Worm (Caenorhabditis elegans) whole organism, young adult: Measurements from ENCODE around the gene pig-1.
A peak's percentile ranks its signal among the peaks of the same experiment; 100 is the strongest.

ENCODE experiments used
- B0035.1 ChIP-seq: sonication (generic microtip); optimal IDR thresholded peaks from 2 replicates; lab custom pipeline; 2016; ENCODE audit warnings: missing genetic modification characterization, mild to moderate bottlenecking, missing compliant biosample characterization, missing genotype, missing genetic modification reagents
- B0261.1 ChIP-seq: sonication (generic microtip); optimal IDR thresholded peaks from 2 replicates; lab custom pipeline; 2016; ENCODE audit warnings: mild to moderate bottlenecking, missing genetic modification characterization, moderate library complexity, missing compliant biosample characterization
- C17E4.6 ChIP-seq: fragments of 200-800 bp; sonication (Bioruptor generic); IDR thresholded peaks from 2 replicates; pipeline ENCODE4 v1.3.6; 2022; ENCODE audit warnings: missing genetic modification reagents, missing genetic modification characterization, missing compliant biosample characterization
- D2030.7 ChIP-seq: fragments of 200-800 bp; sonication (Bioruptor generic); IDR thresholded peaks from 2 replicates; pipeline ENCODE4 v1.3.6; 2022; ENCODE audit warnings: missing genetic modification reagents, missing genetic modification characterization, missing compliant biosample characterization
- F55B11.4 ChIP-seq: sonication (generic microtip); optimal IDR thresholded peaks from 2 replicates; lab custom pipeline; 2016; ENCODE audit warnings: missing compliant biosample characterization, missing genetic modification characterization, borderline replicate concordance; ENCODE audit not compliant: insufficient read depth
- K12H6.12 ChIP-seq: fragments of 200-800 bp; sonication (Bioruptor generic); optimal IDR thresholded peaks from 2 replicates; lab custom pipeline; 2018; ENCODE audit warnings: mild to moderate bottlenecking, missing genetic modification characterization, missing compliant biosample characterization
- T07F8.4 ChIP-seq: sonication (generic microtip); optimal IDR thresholded peaks from 2 replicates; lab custom pipeline; 2016; ENCODE audit warnings: mild to moderate bottlenecking, missing genetic modification characterization, moderate library complexity, missing compliant biosample characterization
- T26A5.8 ChIP-seq: sonication (generic microtip); optimal IDR thresholded peaks from 2 replicates; lab custom pipeline; 2016; ENCODE audit warnings: missing genetic modification characterization, missing compliant biosample characterization
- Y53F4B.3 ChIP-seq: fragments of 200-800 bp; sonication (Bioruptor generic); IDR thresholded peaks from 2 replicates; pipeline ENCODE4 v1.3.6; 2022; ENCODE audit warnings: missing genetic modification reagents, missing genetic modification characterization, missing compliant biosample characterization
- Y56A3A.18 ChIP-seq: fragments of 200-800 bp; sonication (Bioruptor generic); IDR thresholded peaks from 2 replicates; pipeline ENCODE4 v1.3.6; 2022; ENCODE audit warnings: missing genetic modification reagents, missing genetic modification characterization, missing compliant biosample characterization
- Y67H2A.10 ChIP-seq: fragments of 200-800 bp; sonication (Bioruptor generic); conservative IDR thresholded peaks from 2 replicates; pipeline ENCODE4 v1.3.6; 2022; ENCODE audit warnings: missing genetic modification reagents, missing genetic modification characterization, missing compliant biosample characterization
- Y79H2A.3 ChIP-seq: fragments of 200-800 bp; sonication (Bioruptor generic); conservative IDR thresholded peaks from 2 replicates; pipeline ENCODE4 v1.3.6; 2022; ENCODE audit warnings: missing genetic modification reagents, missing genetic modification characterization, missing compliant biosample characterization
- ama-1 ChIP-seq, 3 experiments: fragments of 150-350 bp in 1 of 3; sonication (generic microtip) in 2 of 3; optimal IDR thresholded peaks; 2 replicates each; lab custom pipeline; 2014 to 2018; ENCODE audit warnings: missing biosample characterization in 2 of 3, missing genetic modification characterization in 2 of 3, missing genetic modification reagents in 2 of 3
- aptf-3 ChIP-seq: fragments of 200-800 bp; sonication (Bioruptor generic); IDR thresholded peaks from 2 replicates; pipeline ENCODE4 v1.3.6; 2022; ENCODE audit warnings: missing genetic modification characterization, missing compliant biosample characterization
- atf-7 ChIP-seq: sonication (generic microtip); optimal IDR thresholded peaks from 2 replicates; lab custom pipeline; 2017; ENCODE audit warnings: mild to moderate bottlenecking, missing genetic modification characterization, missing compliant biosample characterization
- attf-5 ChIP-seq: fragments of 200-800 bp; sonication (Bioruptor generic); optimal IDR thresholded peaks from 2 replicates; lab custom pipeline; 2018; ENCODE audit warnings: mild to moderate bottlenecking, missing genetic modification characterization, missing compliant biosample characterization
- bed-1 ChIP-seq: fragments of 200-800 bp; sonication (Bioruptor generic); IDR thresholded peaks from 2 replicates; pipeline ENCODE4 v1.3.6; 2022; ENCODE audit warnings: missing genetic modification reagents, missing genetic modification characterization, missing compliant biosample characterization
- bed-2 ChIP-seq: fragments of 200-800 bp; sonication (Bioruptor generic); IDR thresholded peaks from 2 replicates; pipeline ENCODE4 v1.3.6; 2022; ENCODE audit warnings: missing genetic modification reagents, missing genetic modification characterization, missing compliant biosample characterization
- ceh-40 ChIP-seq: fragments of 200-800 bp; sonication (Bioruptor generic); IDR thresholded peaks from 2 replicates; pipeline ENCODE4 v1.3.6; 2022; ENCODE audit warnings: missing genetic modification characterization, missing compliant biosample characterization
- ceh-58 ChIP-seq: fragments of 200-800 bp; sonication (Bioruptor generic); IDR thresholded peaks from 2 replicates; pipeline ENCODE4 v1.3.6; 2022; ENCODE audit warnings: missing genetic modification characterization, missing compliant biosample characterization
- ceh-91 ChIP-seq: fragments of 200-800 bp; sonication (Bioruptor generic); IDR thresholded peaks from 2 replicates; pipeline ENCODE4 v1.3.6; 2022; ENCODE audit warnings: missing genetic modification reagents, missing genetic modification characterization, missing compliant biosample characterization
- die-1 ChIP-seq: sonication (generic microtip); optimal IDR thresholded peaks from 2 replicates; lab custom pipeline; 2016; ENCODE audit warnings: missing genotype, mild to moderate bottlenecking, missing genetic modification characterization, missing compliant biosample characterization
- dpff-1 ChIP-seq: sonication (generic microtip); optimal IDR thresholded peaks from 2 replicates; lab custom pipeline; 2017; ENCODE audit warnings: mild to moderate bottlenecking, missing genetic modification characterization, missing compliant biosample characterization
- dpl-1 ChIP-seq: fragments of 150-350 bp; optimal IDR thresholded peaks from 2 replicates; lab custom pipeline; 2014; ENCODE audit warnings: missing biosample characterization, missing genetic modification reagents, missing genetic modification characterization
- efl-1 ChIP-seq: fragments of 150-350 bp; optimal IDR thresholded peaks from 2 replicates; lab custom pipeline; 2014; ENCODE audit warnings: missing biosample characterization, missing genetic modification reagents, missing genetic modification characterization
- ets-4 ChIP-seq: fragments of 200-800 bp; sonication (Bioruptor generic); optimal IDR thresholded peaks from 2 replicates; lab custom pipeline; 2018; ENCODE audit warnings: mild to moderate bottlenecking, missing genetic modification characterization, missing compliant biosample characterization
- gei-17 ChIP-seq: fragments of 200-800 bp; sonication (Bioruptor generic); optimal IDR thresholded peaks from 2 replicates; lab custom pipeline; 2018; ENCODE audit warnings: mild to moderate bottlenecking, missing genetic modification characterization, missing compliant biosample characterization
- hlh-26 ChIP-seq: fragments of 200-800 bp; sonication (Bioruptor generic); conservative IDR thresholded peaks from 2 replicates; pipeline ENCODE4 v1.3.6; 2022; ENCODE audit warnings: missing genetic modification reagents, missing genetic modification characterization, missing compliant biosample characterization
- let-526 ChIP-seq: fragments of 200-800 bp; sonication (Bioruptor generic); IDR thresholded peaks from 2 replicates; pipeline ENCODE4 v1.3.6; 2022; ENCODE audit warnings: missing genetic modification reagents, missing genetic modification characterization, missing compliant biosample characterization
- let-607 ChIP-seq, 2 experiments: fragments of 200-800 bp in 1 of 2; sonication (Bioruptor generic) in 1 of 2; sonication (generic microtip) in 1 of 2; optimal IDR thresholded peaks; 2 replicates each; lab custom pipeline; 2016 to 2018; ENCODE audit warnings: mild to moderate bottlenecking in 2 of 2, missing compliant biosample characterization in 2 of 2, missing genetic modification characterization in 2 of 2, moderate library complexity in 2 of 2, missing genotype in 1 of 2
- lin-35 ChIP-seq, 3 experiments: fragments of 150-350 bp in 2 of 3; sonication (generic microtip) in 1 of 3; optimal IDR thresholded peaks; 2 replicates each; lab custom pipeline; 2014 to 2018; ENCODE audit warnings: missing biosample characterization in 3 of 3, missing genetic modification characterization in 3 of 3, missing genetic modification reagents in 3 of 3
- lin-40 ChIP-seq: sonication (generic microtip); optimal IDR thresholded peaks from 2 replicates; lab custom pipeline; 2016; ENCODE audit warnings: missing genetic modification characterization, mild to moderate bottlenecking, missing compliant biosample characterization, missing genotype, missing genetic modification reagents
- lir-1 ChIP-seq: fragments of 200-800 bp; sonication (Bioruptor generic); conservative IDR thresholded peaks from 2 replicates; pipeline ENCODE4 v1.3.6; 2022; ENCODE audit warnings: missing genetic modification reagents, missing genetic modification characterization, missing compliant biosample characterization
- madf-3 ChIP-seq: fragments of 200-800 bp; sonication (Bioruptor generic); IDR thresholded peaks from 2 replicates; pipeline ENCODE4 v1.3.6; 2022; ENCODE audit warnings: missing genetic modification reagents, missing genetic modification characterization, missing compliant biosample characterization
- mel-28 ChIP-seq: sonication (generic microtip); optimal IDR thresholded peaks from 2 replicates; lab custom pipeline; 2016; ENCODE audit warnings: borderline replicate concordance, mild to moderate bottlenecking, missing genetic modification characterization, missing compliant biosample characterization
- mes-4 ChIP-seq: sonication (generic microtip); optimal IDR thresholded peaks from 2 replicates; lab custom pipeline; 2016; ENCODE audit warnings: missing genotype, missing genetic modification characterization, missing compliant biosample characterization
- nhr-120 ChIP-seq: fragments of 200-800 bp; sonication (Bioruptor generic); IDR thresholded peaks from 2 replicates; pipeline ENCODE4 v1.3.6; 2022; ENCODE audit warnings: missing genetic modification characterization, missing compliant biosample characterization
- nhr-179 ChIP-seq: sonication (generic microtip); optimal IDR thresholded peaks from 2 replicates; lab custom pipeline; 2016; ENCODE audit warnings: mild to moderate bottlenecking, missing genetic modification characterization, missing compliant biosample characterization
- pha-4 ChIP-seq: fragments of 150-350 bp; sonication (generic microtip); optimal IDR thresholded peaks from 2 replicates; lab custom pipeline; 2014; ENCODE audit warnings: missing biosample characterization, missing genetic modification reagents, missing genetic modification characterization
- rcor-1 ChIP-seq: fragments of 200-800 bp; sonication (Bioruptor generic); IDR thresholded peaks from 2 replicates; pipeline ENCODE4 v1.3.6; 2022; ENCODE audit warnings: missing genetic modification reagents, missing genetic modification characterization, missing compliant biosample characterization
- rpc-1 ChIP-seq, 2 experiments: fragments of 150-350 bp in 1 of 2; sonication (generic microtip) in 1 of 2; optimal IDR thresholded peaks; 2 replicates each; lab custom pipeline; 2014 to 2018; ENCODE audit warnings: missing biosample characterization in 1 of 2, missing genetic modification characterization in 1 of 2, missing genetic modification reagents in 1 of 2, missing genotype in 1 of 2
- snpc-1.3 ChIP-seq: sonication (generic microtip); optimal IDR thresholded peaks from 2 replicates; lab custom pipeline; 2017; ENCODE audit warnings: missing genetic modification characterization, mild to moderate bottlenecking, missing compliant biosample characterization, antibody characterized with exemption, moderate library complexity, missing genotype, missing genetic modification reagents; ENCODE audit not compliant: insufficient read depth
- sptf-2 ChIP-seq: fragments of 200-800 bp; sonication (Bioruptor generic); optimal IDR thresholded peaks from 2 replicates; lab custom pipeline; 2018; ENCODE audit warnings: mild to moderate bottlenecking, missing genetic modification characterization, missing compliant biosample characterization
- tbx-9 ChIP-seq: sonication (generic microtip); optimal IDR thresholded peaks from 2 replicates; lab custom pipeline; 2016; ENCODE audit warnings: borderline replicate concordance, missing genetic modification characterization, inconsistent platforms, missing compliant biosample characterization
- zim-3 ChIP-seq: sonication (generic microtip); optimal IDR thresholded peaks from 2 replicates; lab custom pipeline; 2017; ENCODE audit warnings: mild to moderate bottlenecking, missing genetic modification characterization, moderate library complexity, missing compliant biosample characterization
- ztf-18 ChIP-seq: sonication (generic microtip); optimal IDR thresholded peaks from 2 replicates; lab custom pipeline; 2016; ENCODE audit warnings: missing genotype, mild to moderate bottlenecking, missing genetic modification characterization, missing compliant biosample characterization
- ztf-25 ChIP-seq: fragments of 200-800 bp; sonication (Bioruptor generic); IDR thresholded peaks from 2 replicates; pipeline ENCODE4 v1.3.6; 2022; ENCODE audit warnings: missing genetic modification reagents, missing genetic modification characterization, missing compliant biosample characterization
- ztf-3 ChIP-seq: fragments of 200-800 bp; sonication (Bioruptor generic); optimal IDR thresholded peaks from 2 replicates; lab custom pipeline; 2018; ENCODE audit warnings: mild to moderate bottlenecking, missing genetic modification characterization, missing compliant biosample characterization
- ztf-6 ChIP-seq: fragments of 200-800 bp; sonication (Bioruptor generic); IDR thresholded peaks from 2 replicates; pipeline ENCODE4 v1.3.6; 2022; ENCODE audit warnings: missing genetic modification reagents, missing genetic modification characterization, missing compliant biosample characterization

Gene pig-1

ce11 chrIV:519409-519808, at the start of gene pig-1:
Gene pig-1 (minus strand): TSS chrIV:519457.
- TF ChIP-seq lin-35 (GFP tag; optimal IDR thresholded peaks at IDR 0.05; lab: Kevin White, UChicago): no peak
- no peak for TF ChIP-seq ama-1 (optimal IDR thresholded peaks at IDR 0.05; lab: Kevin White, UChicago)
- TF ChIP-seq ama-1 (GFP tag; optimal IDR thresholded peaks at IDR 0.05; lab: Kevin White, UChicago): no peak
- TF ChIP-seq ztf-18 (tag; lab: Kevin White, UChicago): no peak
- no peak for TF ChIP-seq zim-3 (tag; lab: Kevin White, UChicago)
- TF ChIP-seq bed-2 (GFP tag; lab: Robert Waterston, UW): no peak
- TF ChIP-seq ets-4 (GFP tag; lab: Kevin White, UChicago): no peak
- TF ChIP-seq lir-1 (GFP tag; lab: Robert Waterston, UW): no peak
- TF ChIP-seq ceh-91 (GFP tag; lab: Robert Waterston, UW): no peak
- TF ChIP-seq F55B11.4: no peak
- no peak for TF ChIP-seq gei-17 (GFP tag; lab: Kevin White, UChicago)
- no peak for TF ChIP-seq tbx-9 (tag; lab: Kevin White, UChicago)
- no peak for TF ChIP-seq ceh-58 (GFP tag; lab: Robert Waterston, UW)
- no peak for TF ChIP-seq nhr-179 (tag; lab: Kevin White, UChicago)
- TF ChIP-seq C17E4.6: no peak
- TF ChIP-seq dpff-1: no peak
- TF ChIP-seq D2030.7 (GFP tag; lab: Robert Waterston, UW): peak; percentile 67
- TF ChIP-seq hlh-26 (GFP tag; lab: Robert Waterston, UW): no peak
- TF ChIP-seq efl-1 (GFP tag; lab: Kevin White, UChicago): peak; percentile 73
- no peak for TF ChIP-seq aptf-3 (GFP tag; lab: Robert Waterston, UW)
- peak; percentile 1 for TF ChIP-seq snpc-1.3 (tag; lab: Kevin White, UChicago)
- no peak for TF ChIP-seq ztf-3 (GFP tag; lab: Kevin White, UChicago)
- TF ChIP-seq rcor-1 (GFP tag; lab: Robert Waterston, UW): 0 out of 2 replicates have a peak, but pooled peaks have one; percentile 26
- TF ChIP-seq ztf-25 (GFP tag; lab: Robert Waterston, UW): no peak
- no peak for TF ChIP-seq let-526
- TF ChIP-seq bed-1 (GFP tag; lab: Robert Waterston, UW): no peak
- no peak for TF ChIP-seq B0035.1
- TF ChIP-seq mes-4: no peak
- TF ChIP-seq sptf-2: no peak
- no peak for TF ChIP-seq nhr-120 (GFP tag; lab: Robert Waterston, UW)
- TF ChIP-seq Y67H2A.10 (GFP tag; lab: Robert Waterston, UW): no peak
- peak; percentile 55 for TF ChIP-seq dpl-1 (GFP tag; lab: Kevin White, UChicago)
- TF ChIP-seq Y53F4B.3: no peak
- no peak for TF ChIP-seq T07F8.4 (tag; lab: Kevin White, UChicago)
- TF ChIP-seq Y56A3A.18: no peak
- TF ChIP-seq die-1 (tag; lab: Kevin White, UChicago): no peak
- TF ChIP-seq ztf-6: no peak
- TF ChIP-seq mel-28 (tag; lab: Kevin White, UChicago): no peak
- TF ChIP-seq let-607 (tag; optimal IDR thresholded peaks at IDR 0.05; lab: Kevin White, UChicago): no peak
- TF ChIP-seq Y79H2A.3 (GFP tag; lab: Robert Waterston, UW): no peak
- no peak for TF ChIP-seq madf-3 (GFP tag; lab: Robert Waterston, UW)
- no peak for TF ChIP-seq K12H6.12 (tag; lab: Kevin White, UChicago)
- TF ChIP-seq lin-40 (tag; lab: Kevin White, UChicago): no peak
- TF ChIP-seq atf-7 (tag; lab: Kevin White, UChicago): no peak
- TF ChIP-seq attf-5 (GFP tag; lab: Kevin White, UChicago): no peak
- TF ChIP-seq ceh-40 (GFP tag; lab: Robert Waterston, UW): no peak
- no peak for TF ChIP-seq rpc-1 (optimal IDR thresholded peaks at IDR 0.05; lab: Kevin White, UChicago)
- no peak for TF ChIP-seq rpc-1 (tag; optimal IDR thresholded peaks at IDR 0.05; lab: Kevin White, UChicago)
- no peak for TF ChIP-seq T26A5.8 (tag; lab: Kevin White, UChicago)
- TF ChIP-seq pha-4 (tag; lab: Kevin White, UChicago): no peak
- no peak for TF ChIP-seq B0261.1 (tag; lab: Kevin White, UChicago)
